Worm (Caenorhabditis elegans): Measurements from ENCODE around the gene C31H2.14.

The C31H2.14 gene

ce11 chrX:5165037-5165436 is 17.0 kb downstream of the C31H2.14 start, which contains the start of gene mans-3 (continued):
- TF ChIP-seq egrh-3 (GFP tag; IDR thresholded peaks at IDR 0.05) (no peak), dpl-1 (GFP tag; optimal IDR thresholded peaks at IDR 0.05) (no peak), madf-8 (GFP tag; conservative IDR thresholded peaks at IDR 0.05) (no peak), ceh-27 (GFP tag; optimal IDR thresholded peaks at IDR 0.05) (no peak), lin-35 (GFP tag; optimal IDR thresholded peaks at IDR 0.05) (peak in 2 of 3 experiments; percentile 27 to 84), Y53F4B.3 (GFP tag; IDR thresholded peaks at IDR 0.05) (no peak), ceh-58 (GFP tag; IDR thresholded peaks at IDR 0.05) (no peak), lag-1 (GFP tag; IDR thresholded peaks at IDR 0.05) (no peak), nfya-1 (tag; optimal IDR thresholded peaks at IDR 0.05; ENCODE audit: borderline replicate concordance, insufficient read depth) (no peak), aptf-2 (GFP tag; conservative IDR thresholded peaks at IDR 0.05) (no peak), ceh-100 (GFP tag; IDR thresholded peaks at IDR 0.05) (no peak), ztf-25 (GFP tag; IDR thresholded peaks at IDR 0.05) (no peak), tlf-1 (GFP tag; optimal IDR thresholded peaks at IDR 0.05) (peak; percentile 78), somi-1 (GFP tag; optimal IDR thresholded peaks at IDR 0.05) (peak; percentile 81), tbx-9 (tag; optimal IDR thresholded peaks at IDR 0.05; ENCODE audit: borderline replicate concordance) (no peak), madf-10 (tag; optimal IDR thresholded peaks at IDR 0.05) (peak; percentile 85), F10E7.11 (tag; optimal IDR thresholded peaks at IDR 0.05) (no peak), K11D2.4 (GFP tag; IDR thresholded peaks at IDR 0.05) (peak; percentile 85), nfyb-1 (GFP tag; IDR thresholded peaks at IDR 0.05) (peak; percentile 75; the same call in 1 of the 2 replicates), dox-1 (GFP tag; IDR thresholded peaks at IDR 0.05) (no peak; the same call in 1 of the 2 replicates), madf-6 (GFP tag; IDR thresholded peaks at IDR 0.05) (no peak), ztf-28 (GFP tag; IDR thresholded peaks at IDR 0.05) (no peak), madf-3 (GFP tag; IDR thresholded peaks at IDR 0.05) (no peak), nhr-27 (tag; optimal IDR thresholded peaks at IDR 0.05) (no peak), lin-26 (GFP tag; IDR thresholded peaks at IDR 0.05) (no peak), akir-1 (GFP tag; optimal IDR thresholded peaks at IDR 0.05) (no peak), snpc-1.3 (tag; optimal IDR thresholded peaks at IDR 0.05; ENCODE audit: insufficient read depth) (no peak), C06A6.2 (GFP tag; conservative IDR thresholded peaks at IDR 0.05) (peak; percentile 64), B0019.2 (GFP tag; conservative IDR thresholded peaks at IDR 0.05) (no peak), hmg-1.2 (GFP tag; IDR thresholded peaks at IDR 0.05) (peak; percentile 49), repo-1 (tag; optimal IDR thresholded peaks at IDR 0.05) (peak; percentile 57), lsy-27 (tag; optimal IDR thresholded peaks at IDR 0.05; ENCODE audit: borderline replicate concordance, insufficient read depth) (no peak), lin-40 (tag; optimal IDR thresholded peaks at IDR 0.05) (peak; percentile 94), attf-5 (GFP tag; optimal IDR thresholded peaks at IDR 0.05) (peak; percentile 88), Y95B8A.8 (GFP tag; IDR thresholded peaks at IDR 0.05) (no peak), ccch-3 (GFP tag; optimal IDR thresholded peaks at IDR 0.05) (no peak), nhr-120 (GFP tag; IDR thresholded peaks at IDR 0.05) (no peak), cebp-2 (GFP tag; IDR thresholded peaks at IDR 0.05) (no peak), chd-7 (tag; optimal IDR thresholded peaks at IDR 0.05) (no peak), hlh-26 (GFP tag; conservative IDR thresholded peaks at IDR 0.05) (no peak), snpc-4 (GFP tag; optimal IDR thresholded peaks at IDR 0.05) (no peak), snpc-4 (tag; optimal IDR thresholded peaks at IDR 0.05) (peak in 2 of 4 experiments; percentile 55 to 81), hlh-12 (tag; optimal IDR thresholded peaks at IDR 0.05) (no peak)

Data from whole organism, young adult.